5 fruit fly cellular contexts compared by ENCODE assay signal in the genomic region with DNA sequence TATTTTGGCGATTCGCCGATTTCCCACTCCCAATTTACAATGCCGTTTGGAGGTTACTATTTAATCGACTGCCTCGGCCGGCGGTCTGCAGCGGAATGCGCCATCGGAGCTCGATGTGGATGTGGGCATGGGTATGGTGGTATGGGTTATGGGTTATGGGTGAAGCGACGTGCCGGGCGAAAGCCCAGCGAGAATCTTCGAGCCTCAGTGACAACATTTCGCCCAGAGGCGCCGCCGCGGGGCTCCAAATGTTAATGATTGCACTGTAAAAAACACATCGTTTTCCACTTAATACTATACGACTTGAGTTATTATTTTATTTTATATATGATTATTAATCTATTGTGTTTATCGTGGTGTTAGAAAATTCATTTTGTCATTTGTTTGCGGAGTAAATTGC.
TF ChIP-seq lines count a peak whose summit lies in the region.

No protein-coding gene starts in this region.

- no peak for TF ChIP-seq CTCF in whole organism, embryonic (GFP tag; optimal IDR thresholded peaks at IDR 0.05; lab: Kevin White, UChicago)

TF ChIP-seq in whole organism, adult, 20 proteins besides CTCF, POLR2A, EP300 and RAD21:
- TF ChIP-seq kay (GFP tag; lab: Kevin White, UChicago; ENCODE audit: borderline replicate concordance) (peak; percentile 72), Hr96 (GFP tag; optimal IDR thresholded peaks at IDR 0.05; lab: Kevin White, UChicago) (no peak), CG14711 (tag; optimal IDR thresholded peaks at IDR 0.05; lab: Kevin White, UChicago) (no peak), CG12768 (GFP tag; optimal IDR thresholded peaks at IDR 0.05; lab: Kevin White, UChicago) (peak; percentile 48), CG5204 (GFP tag; optimal IDR thresholded peaks at IDR 0.05; lab: Kevin White, UChicago) (no peak), Clk (GFP tag; optimal IDR thresholded peaks at IDR 0.05; lab: Kevin White, UChicago) (no peak), CG11617 (GFP tag; optimal IDR thresholded peaks at IDR 0.05; lab: Kevin White, UChicago) (no peak)

TF ChIP-seq in whole organism, embryonic, 481 proteins besides CTCF, POLR2A, EP300 and RAD21 (continues in another document):
- TF ChIP-seq CG11696 (GFP tag; IDR thresholded peaks at IDR 0.05; lab: Robert Waterston, UW) (no peak), ranshi (GFP tag; IDR thresholded peaks at IDR 0.05; lab: Robert Waterston, UW) (no peak), CG12236 (GFP tag; optimal IDR thresholded peaks at IDR 0.05; lab: Kevin White, UChicago) (no peak), fd96Cb (tag; optimal IDR thresholded peaks at IDR 0.05; lab: Kevin White, UChicago) (no peak), maf-S (GFP tag; optimal IDR thresholded peaks at IDR 0.05; lab: Kevin White, UChicago) (no peak), CG18764 (GFP tag; optimal IDR thresholded peaks at IDR 0.05; lab: Kevin White, UChicago) (no peak), jigr1 (GFP tag; IDR thresholded peaks at IDR 0.05; lab: Robert Waterston, UW) (no peak), amos (GFP tag; IDR thresholded peaks at IDR 0.05; lab: Robert Waterston, UW; ENCODE audit: partially characterized antibody) (no peak), CG9797 (GFP tag; optimal IDR thresholded peaks at IDR 0.05; lab: Kevin White, UChicago) (no peak), CG16813 (GFP tag; IDR thresholded peaks at IDR 0.05; lab: Robert Waterston, UW; ENCODE audit: partially characterized antibody) (no peak), sc (optimal IDR thresholded peaks at IDR 0.05; lab: Kevin White, UChicago) (no peak), sc (GFP tag; optimal IDR thresholded peaks at IDR 0.05; lab: Kevin White, UChicago) (no peak), hth (optimal IDR thresholded peaks at IDR 0.05; lab: Kevin White, UChicago) (no peak), CG15011 (GFP tag; optimal IDR thresholded peaks at IDR 0.05; lab: Kevin White, UChicago) (no peak), ci (GFP tag; IDR thresholded peaks at IDR 0.05; lab: Robert Waterston, UW) (no peak), lola (GFP tag; optimal IDR thresholded peaks at IDR 0.05; lab: Kevin White, UChicago) (no peak), D19B (GFP tag; optimal IDR thresholded peaks at IDR 0.05; lab: Kevin White, UChicago) (no peak), Hr78 (GFP tag; optimal IDR thresholded peaks at IDR 0.05; lab: Kevin White, UChicago) (peak in 1 of 2 experiments; percentile 25), CG8359 (GFP tag; optimal IDR thresholded peaks at IDR 0.05; lab: Kevin White, UChicago; ENCODE audit: borderline replicate concordance) (no peak), Oli (tag; optimal IDR thresholded peaks at IDR 0.05; lab: Kevin White, UChicago) (no peak)

TF ChIP-seq in whole organism, prepupa, 60 proteins besides CTCF, POLR2A, EP300 and RAD21 (continues in another document):
- TF ChIP-seq cyc (GFP tag; optimal IDR thresholded peaks at IDR 0.05; lab: Kevin White, UChicago): no peak
- no peak for TF ChIP-seq CG7368 (GFP tag; optimal IDR thresholded peaks at IDR 0.05; lab: Kevin White, UChicago)
- TF ChIP-seq Gug (GFP tag; IDR thresholded peaks at IDR 0.05; lab: Robert Waterston, UW): no peak
- TF ChIP-seq spab (GFP tag; optimal IDR thresholded peaks at IDR 0.05; lab: Kevin White, UChicago): no peak
- TF ChIP-seq Eip78C (GFP tag; lab: Kevin White, UChicago): peak; percentile 37
- no peak for TF ChIP-seq CG11762 (GFP tag; optimal IDR thresholded peaks at IDR 0.05; lab: Kevin White, UChicago; ENCODE audit: insufficient read depth)
- TF ChIP-seq CG6808 (GFP tag; optimal IDR thresholded peaks at IDR 0.05; lab: Kevin White, UChicago): peak; percentile 4
- TF ChIP-seq CG3032 (tag; optimal IDR thresholded peaks at IDR 0.05; lab: Kevin White, UChicago): no peak
- TF ChIP-seq achi (GFP tag; optimal IDR thresholded peaks at IDR 0.05; lab: Kevin White, UChicago): peak; percentile 41
- no peak for TF ChIP-seq salr (GFP tag; optimal IDR thresholded peaks at IDR 0.05; lab: Kevin White, UChicago)
- no peak for TF ChIP-seq CG31627 (GFP tag; optimal IDR thresholded peaks at IDR 0.05; lab: Kevin White, UChicago)
- TF ChIP-seq svp (GFP tag; lab: Kevin White, UChicago): peak; percentile 96
- peak; percentile 10 for TF ChIP-seq Hr4 (GFP tag; optimal IDR thresholded peaks at IDR 0.05; lab: Kevin White, UChicago)
- no peak for TF ChIP-seq CG8319 (GFP tag; optimal IDR thresholded peaks at IDR 0.05; lab: Kevin White, UChicago)
- TF ChIP-seq CG6854 (GFP tag; optimal IDR thresholded peaks at IDR 0.05; lab: Kevin White, UChicago): no peak
- no peak for TF ChIP-seq topi (GFP tag; optimal IDR thresholded peaks at IDR 0.05; lab: Kevin White, UChicago)
- no peak for TF ChIP-seq CG16779 (tag; optimal IDR thresholded peaks at IDR 0.05; lab: Kevin White, UChicago)
- TF ChIP-seq CG10669 (GFP tag; optimal IDR thresholded peaks at IDR 0.05; lab: Kevin White, UChicago): peak; percentile 4
- no peak for TF ChIP-seq CG6792 (GFP tag; optimal IDR thresholded peaks at IDR 0.05; lab: Kevin White, UChicago)
- TF ChIP-seq Hr39 (GFP tag; optimal IDR thresholded peaks at IDR 0.05; lab: Kevin White, UChicago): no peak
- TF ChIP-seq CG34406 (GFP tag; optimal IDR thresholded peaks at IDR 0.05; lab: Kevin White, UChicago): peak; percentile 10
- no peak for TF ChIP-seq CG1621 (tag; optimal IDR thresholded peaks at IDR 0.05; lab: Kevin White, UChicago)

TF ChIP-seq in whole organism, pupa, 21 proteins besides CTCF, POLR2A, EP300 and RAD21:
- TF ChIP-seq CG4496 (GFP tag; IDR thresholded peaks at IDR 0.05; lab: Robert Waterston, UW) (peak; percentile 70), CG12605 (GFP tag; IDR thresholded peaks at IDR 0.05; lab: Robert Waterston, UW) (no peak), D1 (tag; optimal IDR thresholded peaks at IDR 0.05; lab: Kevin White, UChicago) (no peak), fd96Ca (GFP tag; IDR thresholded peaks at IDR 0.05; lab: Robert Waterston, UW) (no peak), CG13204 (GFP tag; optimal IDR thresholded peaks at IDR 0.05; lab: Kevin White, UChicago) (no peak), EcR (GFP tag; optimal IDR thresholded peaks at IDR 0.05; lab: Kevin White, UChicago) (peak; percentile 2), Pif1A (GFP tag; optimal IDR thresholded peaks at IDR 0.05; lab: Kevin White, UChicago) (peak; percentile 17), rn (GFP tag; IDR thresholded peaks at IDR 0.05; lab: Robert Waterston, UW) (no peak), CG10348 (GFP tag; IDR thresholded peaks at IDR 0.05; lab: Robert Waterston, UW) (no peak), gl (tag; optimal IDR thresholded peaks at IDR 0.05; lab: Kevin White, UChicago) (no peak), Snoo (tag; optimal IDR thresholded peaks at IDR 0.05; lab: Kevin White, UChicago) (no peak), CG8301 (tag; optimal IDR thresholded peaks at IDR 0.05; lab: Kevin White, UChicago) (no peak), CG8159 (tag; optimal IDR thresholded peaks at IDR 0.05; lab: Kevin White, UChicago) (no peak), CG34367 (tag; optimal IDR thresholded peaks at IDR 0.05; lab: Kevin White, UChicago) (no peak), CG9948 (tag; optimal IDR thresholded peaks at IDR 0.05; lab: Kevin White, UChicago) (peak; percentile 28), CG15710 (tag; optimal IDR thresholded peaks at IDR 0.05; lab: Kevin White, UChicago) (no peak), Pif1B (GFP tag; optimal IDR thresholded peaks at IDR 0.05; lab: Kevin White, UChicago) (peak; percentile 11), CG14655 (GFP tag; optimal IDR thresholded peaks at IDR 0.05; lab: Kevin White, UChicago) (peak; percentile 35), Ets98B (GFP tag; IDR thresholded peaks at IDR 0.05; lab: Robert Waterston, UW) (no peak; the same call in 1 of the 2 replicates), CG32121 (GFP tag; IDR thresholded peaks at IDR 0.05; lab: Robert Waterston, UW) (no peak), CG17806 (tag; optimal IDR thresholded peaks at IDR 0.05; lab: Kevin White, UChicago) (no peak)
TF ChIP-seq in whole organism, pupa: peak in this region for 6.

TF ChIP-seq in whole organism, wandering third instar larva, 38 proteins besides CTCF, POLR2A, EP300 and RAD21:
- TF ChIP-seq brk (GFP tag; optimal IDR thresholded peaks at IDR 0.05; lab: Kevin White, UChicago) (no peak), Dif (GFP tag; optimal IDR thresholded peaks at IDR 0.05; lab: Kevin White, UChicago; ENCODE audit: partially characterized antibody) (peak; percentile 13)
